Fruit fly (Drosophila melanogaster) S2 (cell line): Measurements from ENCODE around the gene CG13623.

Source experiments
- CG8478 ChIP-seq: fragments of >200 bp; optimal IDR thresholded peaks from 2 replicates; lab custom pipeline; 2018
- CTCF ChIP-seq, 2 experiments: fragments of >200 bp; optimal IDR thresholded peaks; 2 replicates each; lab custom pipeline; 2018

DNA sequence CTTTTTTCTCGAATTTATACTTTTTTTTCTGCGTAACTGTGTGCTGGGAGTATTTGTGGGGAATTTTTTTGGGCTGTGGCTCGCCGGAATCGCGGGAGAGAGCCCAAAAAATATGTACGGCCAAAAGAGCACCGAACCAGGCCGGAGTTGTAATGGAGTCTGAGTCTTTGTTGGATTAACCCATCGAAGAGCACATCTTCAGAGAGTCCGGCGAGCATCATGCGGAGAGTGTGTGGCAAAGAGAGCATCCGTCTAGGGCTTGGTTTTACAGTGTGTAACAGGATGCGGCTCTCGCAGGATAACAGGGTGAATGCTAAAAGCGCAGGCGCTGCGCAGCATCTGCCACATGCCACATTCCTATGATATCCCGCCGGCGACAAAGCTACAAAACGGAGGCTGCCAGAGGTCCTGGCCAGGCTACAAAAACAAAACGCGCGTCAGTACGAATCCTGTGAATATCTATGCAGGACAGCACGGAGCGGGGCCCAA, 45.3 kb downstream of the CG13623 start, which contains the start of gene nAChRalpha2:
- TF ChIP-seq CTCF (optimal IDR thresholded peaks at IDR 0.05; lab: Kevin White, UChicago) (no peak), CG8478 (no peak)
